Fruit fly (Drosophila melanogaster): Measurements from ENCODE around the gene Eig71Ei.

- no peak for TF ChIP-seq ttk (optimal IDR thresholded peaks at IDR 0.05)
- TF ChIP-seq insv (optimal IDR thresholded peaks at IDR 0.05), result no peak
- no peak for TF ChIP-seq h (optimal IDR thresholded peaks at IDR 0.05)
- no peak for TF ChIP-seq Myc (optimal IDR thresholded peaks at IDR 0.05)
- TF ChIP-seq Sin3A (optimal IDR thresholded peaks at IDR 0.05), result no peak
Measured at dm6 chr3L:15625676-15626414, 33.7 kb upstream of the Eig71Ei start.
